Worm (Caenorhabditis elegans) whole organism, L4/young adult: Measurements from ENCODE around the gene sknr-1.
"Not testable (repeated sequence)": the region's sequence is repeated elsewhere in the genome, so short reads cannot be mapped to it uniquely, and the experiment has no call there.

Experiments used
- W03F9.2 ChIP-seq: fragments of 150-350 bp; optimal IDR thresholded peaks from 2 replicates; lab custom pipeline; 2014; ENCODE audit warnings: missing biosample characterization, missing genetic modification characterization
- dao-5 ChIP-seq: sonication (generic microtip); optimal IDR thresholded peaks from 2 replicates; lab custom pipeline; 2016; ENCODE audit warnings: missing genotype, missing genetic modification characterization, moderate library complexity, missing compliant biosample characterization
- him-1 ChIP-seq: sonication (generic microtip); optimal IDR thresholded peaks from 2 replicates; lab custom pipeline; 2016; ENCODE audit warnings: missing genotype, missing genetic modification reagents, missing genetic modification characterization, missing compliant biosample characterization

sknr-1 gene

DNA sequence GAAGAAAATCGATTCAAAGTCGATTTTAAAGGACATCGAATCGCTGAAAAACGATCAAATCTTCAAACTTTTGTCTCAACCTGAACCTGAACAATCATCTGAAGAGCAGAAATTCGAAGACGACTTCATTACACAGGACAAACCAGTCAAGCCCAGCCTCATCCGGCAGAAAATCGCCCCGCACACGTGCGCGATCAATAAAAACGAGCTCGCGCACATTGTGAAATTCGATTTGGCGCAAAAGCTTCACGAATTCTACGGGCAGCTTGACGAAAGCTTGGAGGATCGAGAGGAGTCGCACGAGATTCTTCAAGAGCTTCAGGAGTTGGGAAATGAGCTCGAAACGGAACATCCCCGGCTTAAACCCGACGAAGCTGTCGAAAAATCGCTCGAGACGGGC, 13.8 kb upstream of the sknr-1 start, which contains the start of gene W02H5.2:
W02H5.2 (plus strand) TSS at position 301 of the 400 bp plus-strand sequence.
- TF ChIP-seq dao-5 (tag; lab: Kevin White, UChicago) (no peak), W03F9.2 (tag; lab: Kevin White, UChicago) (no peak), him-1 (no peak)

DNA sequence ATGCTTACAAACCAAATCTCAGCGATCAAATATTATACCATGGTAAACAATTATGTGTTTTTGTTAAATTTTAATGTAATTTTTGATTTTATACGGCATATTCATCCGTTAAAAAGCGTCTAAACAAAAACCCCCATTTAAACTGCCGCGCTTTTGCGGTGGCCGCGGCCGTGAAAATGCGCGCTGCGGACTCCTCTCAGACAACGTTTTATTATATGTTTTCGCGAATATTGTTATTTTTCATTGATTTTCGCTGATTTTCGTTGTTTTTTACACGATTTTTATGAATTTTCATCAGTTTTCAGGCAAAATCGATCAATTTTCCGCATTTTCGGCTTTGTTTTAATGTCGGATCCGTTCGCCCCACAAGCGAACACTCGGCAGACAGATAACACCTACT, 13.3 kb upstream of the sknr-1 start, which contains the start of gene W02H5.19:
W02H5.19 (plus strand) TSS at position 346 of the 400 bp plus-strand sequence.
- TF ChIP-seq him-1 (peak; percentile 28), dao-5 (tag; lab: Kevin White, UChicago) (no peak), W03F9.2 (tag; lab: Kevin White, UChicago) (peak; percentile 82)

DNA sequence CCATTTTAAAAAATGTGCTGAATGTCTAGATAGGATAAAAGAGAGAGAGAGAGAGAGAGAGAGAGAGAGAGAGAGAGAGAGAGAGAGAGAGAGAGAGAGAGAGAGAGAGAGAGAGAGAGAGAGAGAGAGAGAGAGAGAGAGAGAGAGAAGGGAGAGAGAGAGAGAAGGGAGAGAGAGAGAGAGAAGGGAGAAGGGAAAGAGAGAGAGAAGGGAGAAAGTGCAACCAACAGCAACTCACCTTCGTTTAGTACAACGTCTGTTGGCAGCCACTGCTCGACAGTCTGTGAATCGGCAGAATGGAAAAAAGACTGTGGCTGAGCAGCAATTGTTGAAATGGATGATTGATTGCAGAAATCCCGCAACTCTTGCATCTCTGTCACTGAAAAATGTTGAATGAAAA, 1.5 kb downstream of the sknr-1 start:
- no peak for TF ChIP-seq W03F9.2 (tag; lab: Kevin White, UChicago)
- no peak for TF ChIP-seq him-1
- no peak for TF ChIP-seq dao-5 (tag; lab: Kevin White, UChicago)

DNA sequence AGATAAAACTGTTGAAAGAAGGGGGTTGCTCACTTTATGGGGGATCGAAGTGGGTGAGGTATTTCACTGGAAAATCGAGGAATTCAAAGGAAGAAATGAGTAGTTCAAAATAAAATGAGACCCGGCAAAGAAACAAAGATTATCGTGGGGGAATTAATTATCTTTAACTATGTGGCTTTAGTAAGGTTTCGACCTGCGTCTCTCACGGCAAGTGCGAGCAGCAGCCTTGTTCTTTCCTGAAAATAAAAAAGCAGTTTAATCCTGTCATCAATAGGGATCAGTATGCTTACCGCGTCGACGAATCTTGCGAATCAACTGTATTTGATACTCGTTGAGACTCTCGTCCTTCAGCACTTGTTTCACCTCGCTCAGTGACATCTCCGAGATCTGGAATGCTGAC, 3.4 kb downstream of the sknr-1 start, which contains the start of gene srh-271:
srh-271 (minus strand) TSS at position 101 of the 400 bp plus-strand sequence.
- TF ChIP-seq dao-5 (tag; lab: Kevin White, UChicago) (no peak), him-1 (no peak), W03F9.2 (tag; lab: Kevin White, UChicago) (no peak)

- TF ChIP-seq him-1 (no peak), W03F9.2 (tag; lab: Kevin White, UChicago) (no peak), dao-5 (tag; lab: Kevin White, UChicago) (no peak)
These were observed 7.8 kb downstream of the sknr-1 start for ce11 chrV:2617499-2617898.

ce11 chrV:2614986-2615687, 10.1 kb downstream of the sknr-1 start, which contains the start of gene F53E10.1:
Gene F53E10.1, plus strand, starts transcription at chrV:2615310.
- TF ChIP-seq dao-5 (tag; lab: Kevin White, UChicago) (no peak), W03F9.2 (tag; lab: Kevin White, UChicago) (peak; percentile 20), him-1 (no peak)

- TF ChIP-seq dao-5 (tag; lab: Kevin White, UChicago): no peak
- no peak for TF ChIP-seq W03F9.2 (tag; lab: Kevin White, UChicago)
- no peak for TF ChIP-seq him-1
These were observed 16.9 kb downstream of the sknr-1 start, which contains the start of gene acr-17 for ce11 chrV:2608352-2608751. Gene acr-17, plus strand, starts transcription at chrV:2608652.

ce11 chrV:2603056-2603455, 22.2 kb downstream of the sknr-1 start, which contains the start of gene F53E10.6:
Gene F53E10.6, minus strand, starts transcription at chrV:2603063.
- no peak for TF ChIP-seq W03F9.2 (tag; lab: Kevin White, UChicago)
- TF ChIP-seq dao-5 (tag; lab: Kevin White, UChicago): no peak
- TF ChIP-seq him-1: no peak

- TF ChIP-seq him-1 (no peak), W03F9.2 (tag; lab: Kevin White, UChicago) (no peak), dao-5 (tag; lab: Kevin White, UChicago) (no peak)
These were observed 23.4 kb downstream of the sknr-1 start for ce11 chrV:2601817-2602216.

DNA sequence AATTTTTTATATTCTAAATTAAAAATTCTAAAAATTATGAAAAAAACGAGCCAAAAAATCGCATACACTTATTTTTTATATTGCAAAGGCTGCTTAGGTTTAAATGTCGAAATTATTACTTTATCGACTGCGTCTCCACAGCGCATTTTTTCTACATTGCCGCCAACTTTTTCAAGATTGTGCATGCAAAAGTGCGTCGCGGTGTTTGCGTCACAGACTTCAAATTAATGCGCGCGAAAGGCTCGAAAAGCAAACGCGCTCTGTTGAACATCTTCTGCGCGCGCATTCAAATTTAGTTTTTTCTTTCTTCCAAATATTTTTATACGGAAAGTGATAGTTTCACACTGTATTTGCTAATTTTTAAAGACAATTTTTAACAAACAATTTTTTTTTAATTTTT, 24.7 kb downstream of the sknr-1 start:
- peak; percentile 39 for TF ChIP-seq him-1
- TF ChIP-seq dao-5 (tag; lab: Kevin White, UChicago): no peak
- TF ChIP-seq W03F9.2 (tag; lab: Kevin White, UChicago): peak; percentile 64

ce11 chrV:2598830-2599229, 26.4 kb downstream of the sknr-1 start, which contains the start of gene F53E10.5:
Gene F53E10.5, minus strand, starts transcription at chrV:2598930.
- not testable (repeated sequence) for TF ChIP-seq him-1; dao-5 (tag; lab: Kevin White, UChicago); W03F9.2 (tag; lab: Kevin White, UChicago)

DNA sequence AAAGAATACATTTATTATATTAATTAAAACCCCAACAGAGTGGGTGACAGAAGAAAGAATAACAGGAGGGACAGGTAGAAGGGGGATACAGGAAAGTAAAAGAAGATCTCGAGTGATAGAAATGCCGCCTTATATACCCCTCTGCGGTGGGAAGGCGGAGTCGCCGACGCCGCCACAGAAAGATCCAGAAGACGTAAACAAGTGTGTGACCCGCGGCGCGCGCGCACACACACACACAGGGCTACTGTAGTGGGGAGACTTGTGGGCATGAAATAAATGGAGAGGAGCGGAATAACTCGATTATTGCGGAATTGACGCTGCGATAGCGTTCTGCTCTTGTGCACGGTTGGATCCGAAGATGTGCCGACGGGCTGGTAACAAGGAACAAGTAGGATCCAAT, 29.5 kb downstream of the sknr-1 start:
- TF ChIP-seq him-1 (no peak), W03F9.2 (tag; lab: Kevin White, UChicago) (no peak), dao-5 (tag; lab: Kevin White, UChicago) (no peak)

DNA sequence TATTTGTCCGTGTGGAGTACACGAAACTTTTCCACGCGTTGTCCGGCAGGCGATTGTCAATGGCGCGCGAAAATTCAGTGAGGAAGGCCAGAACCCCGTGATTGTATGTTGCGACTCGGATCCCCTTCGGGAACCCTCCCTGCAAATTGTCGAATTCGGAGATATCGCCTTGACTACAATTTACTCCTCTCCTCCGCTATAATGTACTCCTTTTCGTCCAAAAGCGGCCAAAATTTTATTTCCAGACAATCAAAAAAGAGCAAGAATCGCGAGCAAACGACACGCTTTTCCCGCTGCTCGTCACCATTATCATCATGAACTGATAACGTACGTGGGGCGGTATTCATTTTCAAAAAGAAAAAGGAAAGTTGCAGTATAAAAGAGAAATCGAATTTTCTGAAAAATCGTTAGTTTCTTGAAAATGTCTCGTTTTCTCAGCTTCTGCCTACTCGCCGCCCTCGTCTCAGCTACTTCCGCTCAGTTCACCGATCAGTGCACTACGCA, 33.0 kb downstream of the sknr-1 start, which contains the start of gene irg-3:
irg-3 (plus strand) TSS at position 419 of the 504 bp plus-strand sequence.
- TF ChIP-seq him-1 (no peak), dao-5 (tag; lab: Kevin White, UChicago) (no peak), W03F9.2 (tag; lab: Kevin White, UChicago) (no peak)

DNA sequence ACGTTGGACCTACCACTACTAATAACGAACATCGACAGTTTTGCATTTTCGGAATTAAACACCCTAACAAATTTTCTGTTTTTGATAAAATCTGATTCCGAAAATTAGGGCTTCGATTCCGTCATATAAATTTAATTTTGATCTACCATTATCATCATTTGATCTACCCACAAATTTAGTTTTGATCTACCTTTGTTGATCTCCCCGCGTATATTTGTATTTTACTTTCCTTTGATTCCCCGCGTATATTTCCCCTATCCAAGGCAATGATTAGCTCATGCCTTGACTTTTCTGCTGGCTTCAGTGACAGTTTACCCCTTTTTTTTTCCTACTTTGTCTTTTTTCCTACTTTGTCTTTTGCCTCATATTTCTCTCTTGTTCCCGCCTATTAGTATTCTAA, 35.4 kb downstream of the sknr-1 start:
- no peak for TF ChIP-seq dao-5 (tag; lab: Kevin White, UChicago)
- no peak for TF ChIP-seq W03F9.2 (tag; lab: Kevin White, UChicago)
- no peak for TF ChIP-seq him-1
